Worm (Caenorhabditis elegans) whole organism, L1 larva: ENCODE measurements around the gene clec-62.

Experiments
- C04F5.9 ChIP-seq: sonication (generic microtip); optimal IDR thresholded peaks from 2 replicates; lab custom pipeline; 2016; ENCODE audit warnings: missing genetic modification characterization, missing compliant biosample characterization
- F16B12.6 ChIP-seq: fragments of 150-350 bp; optimal IDR thresholded peaks from 2 replicates; lab custom pipeline; 2014; ENCODE audit warnings: missing biosample characterization, missing genetic modification characterization
- aha-1 ChIP-seq: fragments of 150-350 bp; optimal IDR thresholded peaks from 2 replicates; lab custom pipeline; 2014; ENCODE audit warnings: missing biosample characterization, missing genetic modification characterization
- aly-2 ChIP-seq: fragments of 150-350 bp; optimal IDR thresholded peaks from 2 replicates; lab custom pipeline; 2014; ENCODE audit warnings: missing biosample characterization, missing genetic modification characterization
- ama-1 ChIP-seq: fragments of 150-350 bp; optimal IDR thresholded peaks from 2 replicates; lab custom pipeline; 2014
- blmp-1 ChIP-seq: fragments of 150-350 bp; optimal IDR thresholded peaks from 2 replicates; lab custom pipeline; 2014; ENCODE audit warnings: missing biosample characterization, missing genetic modification characterization
- ceh-63 ChIP-seq: fragments of 200-800 bp; sonication (Bioruptor generic); optimal IDR thresholded peaks from 2 replicates; lab custom pipeline; 2018; ENCODE audit warnings: mild to moderate bottlenecking, missing genetic modification characterization, missing compliant biosample characterization
- ceh-8 ChIP-seq: fragments of 200-800 bp; sonication (Bioruptor generic); optimal IDR thresholded peaks from 2 replicates; lab custom pipeline; 2018; ENCODE audit warnings: mild to moderate bottlenecking, missing genetic modification characterization, moderate library complexity, missing compliant biosample characterization
- ceh-88 ChIP-seq: fragments of 200-800 bp; sonication (Bioruptor generic); IDR thresholded peaks from 2 replicates; pipeline ENCODE4 v1.3.6; 2022; ENCODE audit warnings: missing genetic modification characterization, missing compliant biosample characterization
- ces-1 ChIP-seq: fragments of 150-350 bp; optimal IDR thresholded peaks from 2 replicates; lab custom pipeline; 2014; ENCODE audit warnings: missing biosample characterization, missing genetic modification reagents, missing genetic modification characterization
- efl-3 ChIP-seq: fragments of 200-800 bp; sonication (Bioruptor generic); optimal IDR thresholded peaks from 2 replicates; lab custom pipeline; 2018; ENCODE audit warnings: mild to moderate bottlenecking, missing genetic modification characterization, missing compliant biosample characterization
- egl-13 ChIP-seq: sonication (generic microtip); optimal IDR thresholded peaks from 2 replicates; lab custom pipeline; 2016; ENCODE audit warnings: missing genotype, missing genetic modification reagents, missing genetic modification characterization, missing compliant biosample characterization
- elt-2 ChIP-seq: sonication (generic microtip); optimal IDR thresholded peaks from 2 replicates; lab custom pipeline; 2016; ENCODE audit warnings: missing genetic modification characterization, mild to moderate bottlenecking, inconsistent platforms, missing compliant biosample characterization, missing genetic modification reagents
- ets-5 ChIP-seq: fragments of 200-800 bp; sonication (Bioruptor generic); IDR thresholded peaks from 2 replicates; pipeline ENCODE4 v1.3.6; 2022; ENCODE audit warnings: missing genetic modification characterization, missing compliant biosample characterization
- fkh-8 ChIP-seq: sonication (generic microtip); optimal IDR thresholded peaks from 2 replicates; lab custom pipeline; 2016; ENCODE audit warnings: mild to moderate bottlenecking, missing genetic modification characterization, missing compliant biosample characterization
- fos-1 ChIP-seq: fragments of 150-350 bp; optimal IDR thresholded peaks from 2 replicates; lab custom pipeline; 2014; ENCODE audit warnings: missing biosample characterization, missing genetic modification characterization
- grh-1 ChIP-seq: fragments of 200-800 bp; sonication (Bioruptor generic); IDR thresholded peaks from 2 replicates; pipeline ENCODE4 v1.3.6; 2022; ENCODE audit warnings: missing genetic modification reagents, missing genetic modification characterization, missing compliant biosample characterization
- hlh-17 ChIP-seq: fragments of 200-800 bp; sonication (Bioruptor generic); optimal IDR thresholded peaks from 2 replicates; lab custom pipeline; 2018; ENCODE audit warnings: missing genetic modification characterization, mild to moderate bottlenecking, missing compliant biosample characterization, moderate library complexity, borderline replicate concordance
- hlh-4 ChIP-seq: sonication (generic microtip); optimal IDR thresholded peaks from 2 replicates; lab custom pipeline; 2016; ENCODE audit warnings: mild to moderate bottlenecking, missing genetic modification characterization, missing compliant biosample characterization
- hpl-2 ChIP-seq: fragments of 150-350 bp; optimal IDR thresholded peaks from 2 replicates; lab custom pipeline; 2014; ENCODE audit warnings: missing biosample characterization, missing genetic modification reagents, missing genetic modification characterization
- isw-1 ChIP-seq: fragments of 200-800 bp; sonication (Bioruptor generic); IDR thresholded peaks from 2 replicates; pipeline ENCODE4 v1.3.6; 2022; ENCODE audit warnings: missing genetic modification characterization, missing compliant biosample characterization
- jun-1 ChIP-seq: fragments of 150-350 bp; optimal IDR thresholded peaks from 2 replicates; lab custom pipeline; 2014; ENCODE audit warnings: missing biosample characterization, missing genetic modification reagents, missing genetic modification characterization
- lin-13 ChIP-seq: fragments of 150-350 bp; optimal IDR thresholded peaks from 2 replicates; lab custom pipeline; 2014; ENCODE audit warnings: missing biosample characterization, missing genetic modification reagents, missing genetic modification characterization
- lin-15B ChIP-seq: fragments of 150-350 bp; sonication (generic microtip); optimal IDR thresholded peaks from 3 replicates; lab custom pipeline; 2014; ENCODE audit warnings: missing biosample characterization, missing genetic modification characterization
- lin-39 ChIP-seq: fragments of 150-350 bp; optimal IDR thresholded peaks from 2 replicates; lab custom pipeline; 2014; ENCODE audit warnings: missing biosample characterization, missing genetic modification reagents, missing genetic modification characterization
- lir-3 ChIP-seq: sonication (generic microtip); optimal IDR thresholded peaks from 2 replicates; lab custom pipeline; 2016; ENCODE audit warnings: mild to moderate bottlenecking, missing genetic modification characterization, moderate library complexity, missing compliant biosample characterization; ENCODE audit not compliant: poor library complexity
- mef-2 ChIP-seq: fragments of 150-350 bp; optimal IDR thresholded peaks from 2 replicates; lab custom pipeline; 2014; ENCODE audit warnings: missing biosample characterization, missing genetic modification characterization
- mep-1 ChIP-seq: fragments of 150-350 bp; optimal IDR thresholded peaks from 2 replicates; lab custom pipeline; 2014; ENCODE audit warnings: missing biosample characterization, missing genetic modification characterization
- nhr-12 ChIP-seq: sonication (generic microtip); optimal IDR thresholded peaks from 2 replicates; lab custom pipeline; 2017; ENCODE audit warnings: missing biosample characterization, missing genetic modification characterization
- nhr-19 ChIP-seq: fragments of 200-800 bp; sonication (Bioruptor generic); conservative IDR thresholded peaks from 2 replicates; pipeline ENCODE4 v1.3.6; 2022; ENCODE audit warnings: missing genetic modification characterization, missing compliant biosample characterization
- nhr-237 ChIP-seq: fragments of 150-350 bp; optimal IDR thresholded peaks from 2 replicates; lab custom pipeline; 2014; ENCODE audit warnings: missing biosample characterization, missing genetic modification characterization
- nhr-84 ChIP-seq: sonication (generic microtip); optimal IDR thresholded peaks from 2 replicates; lab custom pipeline; 2017; ENCODE audit warnings: missing biosample characterization, missing genetic modification characterization
- pag-3 ChIP-seq: sonication (generic microtip); optimal IDR thresholded peaks from 2 replicates; lab custom pipeline; 2017; ENCODE audit warnings: missing genetic modification characterization, mild to moderate bottlenecking, missing compliant biosample characterization, antibody characterized with exemption, borderline replicate concordance; ENCODE audit not compliant: insufficient read depth
- pax-3 ChIP-seq: fragments of 200-800 bp; sonication (Bioruptor generic); optimal IDR thresholded peaks from 2 replicates; lab custom pipeline; 2018; ENCODE audit warnings: mild to moderate bottlenecking, missing genetic modification characterization, moderate library complexity, missing compliant biosample characterization
- pqm-1 ChIP-seq: sonication (generic microtip); optimal IDR thresholded peaks from 3 replicates; lab custom pipeline; 2017; ENCODE audit warnings: missing biosample characterization, missing genetic modification characterization
- skn-1 ChIP-seq: fragments of 150-350 bp; optimal IDR thresholded peaks from 2 replicates; lab custom pipeline; 2014; ENCODE audit warnings: missing biosample characterization, missing genetic modification characterization
- snpc-4 ChIP-seq: fragments of 150-350 bp; optimal IDR thresholded peaks from 2 replicates; lab custom pipeline; 2014; ENCODE audit warnings: missing biosample characterization, missing genetic modification characterization
- snu-23 ChIP-seq: sonication (generic microtip); optimal IDR thresholded peaks from 2 replicates; lab custom pipeline; 2016; ENCODE audit warnings: missing genetic modification characterization, missing compliant biosample characterization
- sox-4 ChIP-seq: sonication (generic microtip); optimal IDR thresholded peaks from 2 replicates; lab custom pipeline; 2016; ENCODE audit warnings: missing genetic modification characterization, missing compliant biosample characterization
- sptf-1 ChIP-seq: fragments of 150-350 bp; optimal IDR thresholded peaks from 2 replicates; lab custom pipeline; 2014; ENCODE audit warnings: missing biosample characterization, missing genetic modification characterization
- sup-37 ChIP-seq: fragments of 200-800 bp; sonication (Bioruptor generic); optimal IDR thresholded peaks from 2 replicates; lab custom pipeline; 2018; ENCODE audit warnings: mild to moderate bottlenecking, missing genetic modification characterization, missing compliant biosample characterization
- tbx-2 ChIP-seq: sonication (generic microtip); optimal IDR thresholded peaks from 2 replicates; lab custom pipeline; 2016; ENCODE audit warnings: missing genetic modification characterization, missing compliant biosample characterization
- tlp-1 ChIP-seq: fragments of 150-350 bp; optimal IDR thresholded peaks from 2 replicates; lab custom pipeline; 2014; ENCODE audit warnings: missing biosample characterization, missing genetic modification characterization
- unc-130 ChIP-seq: fragments of 150-350 bp; optimal IDR thresholded peaks from 2 replicates; lab custom pipeline; 2017; ENCODE audit warnings: missing biosample characterization, missing genetic modification characterization, inconsistent platforms
- unc-62 ChIP-seq: fragments of 150-350 bp; optimal IDR thresholded peaks from 2 replicates; lab custom pipeline; 2014; ENCODE audit warnings: missing biosample characterization, missing genetic modification reagents, missing genetic modification characterization
- unc-98 ChIP-seq: fragments of 200-800 bp; sonication (Bioruptor generic); IDR thresholded peaks from 2 replicates; pipeline ENCODE4 v1.3.6; 2022; ENCODE audit warnings: missing genetic modification characterization, missing compliant biosample characterization
- vab-15 ChIP-seq: sonication (generic microtip); optimal IDR thresholded peaks from 2 replicates; lab custom pipeline; 2017; ENCODE audit warnings: missing genotype, mild to moderate bottlenecking, missing genetic modification characterization, missing compliant biosample characterization
- zip-4 ChIP-seq: fragments of 200-800 bp; sonication (Bioruptor generic); optimal IDR thresholded peaks from 2 replicates; lab custom pipeline; 2018; ENCODE audit warnings: mild to moderate bottlenecking, missing genetic modification characterization, moderate library complexity, missing compliant biosample characterization
- ztf-4 ChIP-seq: fragments of 150-350 bp; optimal IDR thresholded peaks from 2 replicates; lab custom pipeline; 2014; ENCODE audit warnings: missing biosample characterization, missing genetic modification characterization

Gene clec-62

ce11 chrII:12895078-12895670, at the start of gene clec-62, which contains the start of gene clec-63:
TSS of gene clec-62 (minus strand) at chrII:12895128.
TSS of gene clec-63 (plus strand) at chrII:12895638.
- no peak for TF ChIP-seq fos-1
- peak; percentile 21 for TF ChIP-seq pax-3
- TF ChIP-seq hlh-4 (tag; lab: Kevin White, UChicago), result no peak
- peak; percentile 35 for TF ChIP-seq pqm-1 (tag; lab: Kevin White, UChicago)
- TF ChIP-seq tlp-1 (tag; lab: Kevin White, UChicago), result peak; percentile 55
- TF ChIP-seq elt-2 (tag; lab: Kevin White, UChicago), result peak; percentile 81
- no peak for TF ChIP-seq lir-3 (tag; lab: Kevin White, UChicago)

- TF ChIP-seq pax-3 (peak; percentile 93), grh-1 (GFP tag; lab: Robert Waterston, UW) (peak; percentile 97), ceh-63 (GFP tag; lab: Kevin White, UChicago) (no peak), efl-3 (GFP tag; lab: Kevin White, UChicago) (peak; percentile 87), sptf-1 (tag; lab: Kevin White, UChicago) (no peak), nhr-237 (tag; lab: Kevin White, UChicago) (peak; percentile 46), vab-15 (tag; lab: Kevin White, UChicago) (no peak), isw-1 (GFP tag; lab: Robert Waterston, UW) (peak; percentile 84), nhr-84 (tag; lab: Kevin White, UChicago) (no peak), hlh-4 (tag; lab: Kevin White, UChicago) (peak; percentile 49), snpc-4 (peak; percentile 100), unc-98 (GFP tag; lab: Robert Waterston, UW) (peak; percentile 68), C04F5.9 (tag; lab: Kevin White, UChicago) (peak; percentile 89), aha-1 (tag; lab: Kevin White, UChicago) (peak; percentile 25), snu-23 (peak; percentile 97), sup-37 (GFP tag; lab: Kevin White, UChicago) (peak; percentile 97), ztf-4 (tag; lab: Kevin White, UChicago) (peak; percentile 85), hpl-2 (GFP tag; lab: Kevin White, UChicago) (peak; percentile 91), ceh-88 (peak; percentile 89), ceh-8 (GFP tag; lab: Kevin White, UChicago) (peak; percentile 95), lin-15B (tag; lab: Kevin White, UChicago) (peak; percentile 35), blmp-1 (tag; lab: Kevin White, UChicago) (peak; percentile 43), mep-1 (tag; lab: Kevin White, UChicago) (peak; percentile 80), jun-1 (tag; lab: Kevin White, UChicago) (peak; percentile 88), ets-5 (0 out of 2 replicates have a peak, but pooled peaks have one; percentile 5), nhr-12 (tag; lab: Kevin White, UChicago) (no peak), fos-1 (peak; percentile 92), egl-13 (peak; percentile 96), elt-2 (tag; lab: Kevin White, UChicago) (peak; percentile 96), zip-4 (peak; percentile 92), fkh-8 (tag; lab: Kevin White, UChicago) (peak; percentile 95), mef-2 (tag; lab: Kevin White, UChicago) (peak; percentile 77), lin-13 (peak; percentile 86), nhr-19 (GFP tag; lab: Robert Waterston, UW) (peak; percentile 98), F16B12.6 (tag; lab: Kevin White, UChicago) (peak; percentile 39), pag-3 (tag; lab: Kevin White, UChicago) (no peak), tbx-2 (tag; lab: Kevin White, UChicago) (peak; percentile 94), unc-130 (peak; percentile 88), aly-2 (peak; percentile 93), lin-39 (peak; percentile 91), ama-1 (lab: Kevin White, UChicago) (peak; percentile 100), sox-4 (tag; lab: Kevin White, UChicago) (peak; percentile 81), unc-62 (no peak), ces-1 (no peak), skn-1 (tag; lab: Kevin White, UChicago) (peak; percentile 76), hlh-17 (no peak)
These were observed 49.7 kb upstream of the clec-62 start for ce11 chrII:12944587-12945126.
